Worm (Caenorhabditis elegans) whole organism, L2 larva: ENCODE results near the gene grl-15.

Source experiments
- R02D3.7 ChIP-seq: fragments of 150-350 bp; optimal IDR thresholded peaks from 2 replicates; lab custom pipeline; 2014; ENCODE audit warnings: missing biosample characterization, missing genetic modification characterization
- alr-1 ChIP-seq: fragments of 150-350 bp; optimal IDR thresholded peaks from 2 replicates; lab custom pipeline; 2014; ENCODE audit warnings: missing biosample characterization, missing genetic modification characterization
- aly-2 ChIP-seq: fragments of 150-350 bp; optimal IDR thresholded peaks from 2 replicates; lab custom pipeline; 2014; ENCODE audit warnings: missing biosample characterization, missing genetic modification characterization
- blmp-1 ChIP-seq: sonication (generic microtip); optimal IDR thresholded peaks from 2 replicates; lab custom pipeline; 2017; ENCODE audit warnings: missing genetic modification characterization, mild to moderate bottlenecking, missing compliant biosample characterization, antibody characterized with exemption, moderate library complexity; ENCODE audit not compliant: insufficient read depth
- fos-1 ChIP-seq: fragments of 150-350 bp; optimal IDR thresholded peaks from 2 replicates; lab custom pipeline; 2014; ENCODE audit warnings: missing biosample characterization, missing genetic modification characterization
- lin-13 ChIP-seq: fragments of 150-350 bp; optimal IDR thresholded peaks from 2 replicates; lab custom pipeline; 2014; ENCODE audit warnings: missing biosample characterization, missing genetic modification reagents, missing genetic modification characterization
- lsy-2 ChIP-seq, 2 experiments: fragments of 150-350 bp in 1 of 2; sonication (generic microtip) in 1 of 2; optimal IDR thresholded peaks; 2 replicates each; lab custom pipeline; 2014 to 2017; ENCODE audit warnings: missing biosample characterization in 2 of 2, missing genetic modification characterization in 2 of 2
- nhr-11 ChIP-seq: fragments of 150-350 bp; optimal IDR thresholded peaks from 2 replicates; lab custom pipeline; 2014; ENCODE audit warnings: missing biosample characterization, missing genetic modification characterization
- nhr-12 ChIP-seq: fragments of 150-350 bp; optimal IDR thresholded peaks from 2 replicates; lab custom pipeline; 2014; ENCODE audit warnings: missing biosample characterization, missing genetic modification characterization
- snpc-4 ChIP-seq: fragments of 150-350 bp; optimal IDR thresholded peaks from 2 replicates; lab custom pipeline; 2014; ENCODE audit warnings: missing biosample characterization, missing genetic modification characterization
- unc-55 ChIP-seq: fragments of 150-350 bp; sonication (generic microtip); optimal IDR thresholded peaks from 3 replicates; lab custom pipeline; 2014; ENCODE audit warnings: missing biosample characterization, missing genetic modification reagents, missing genetic modification characterization
- unc-62 ChIP-seq: fragments of 150-350 bp; optimal IDR thresholded peaks from 2 replicates; lab custom pipeline; 2014; ENCODE audit warnings: missing biosample characterization, missing genetic modification reagents, missing genetic modification characterization
- zag-1 ChIP-seq: fragments of 150-350 bp; optimal IDR thresholded peaks from 2 replicates; lab custom pipeline; 2014; ENCODE audit warnings: missing biosample characterization, missing genetic modification characterization
- ztf-1 ChIP-seq: fragments of 200-800 bp; sonication (Bioruptor generic); conservative IDR thresholded peaks from 2 replicates; pipeline ENCODE4 v1.3.6; 2022; ENCODE audit warnings: missing genetic modification characterization, missing compliant biosample characterization

DNA sequence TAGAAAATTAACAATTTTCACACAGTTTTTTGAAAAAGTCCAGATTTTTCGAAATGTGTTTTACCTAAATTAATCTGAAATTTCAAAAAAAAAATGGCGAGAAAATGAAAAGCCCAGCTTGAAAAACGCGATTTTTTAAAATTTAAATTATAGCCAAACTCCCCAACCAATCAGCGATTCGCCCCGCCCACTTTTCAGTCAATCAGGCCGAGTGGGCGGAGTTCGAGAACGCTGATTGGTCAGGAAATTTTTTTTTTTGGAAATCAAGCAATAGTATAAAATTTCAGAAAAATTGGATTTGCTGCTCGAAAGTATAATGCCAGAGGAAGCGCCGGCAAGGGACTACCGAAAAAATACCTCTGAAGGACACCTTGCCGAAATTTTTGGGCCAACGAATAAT is 4.3 kb downstream of the grl-15 start:
- TF ChIP-seq ztf-1 (GFP tag; lab: Robert Waterston, UW), result no peak
- no peak for TF ChIP-seq fos-1 (tag; lab: Kevin White, UChicago)
- TF ChIP-seq lsy-2 (tag; optimal IDR thresholded peaks at IDR 0.05; lab: Kevin White, UChicago), result no peak
- no peak for TF ChIP-seq unc-55 (GFP tag; lab: Kevin White, UChicago)
- no peak for TF ChIP-seq zag-1 (tag; lab: Kevin White, UChicago)
- TF ChIP-seq lin-13 (GFP tag; lab: Kevin White, UChicago), result no peak
- no peak for TF ChIP-seq R02D3.7
- no peak for TF ChIP-seq unc-62 (GFP tag; lab: Kevin White, UChicago)
- TF ChIP-seq alr-1 (tag; lab: Kevin White, UChicago), result no peak
- no peak for TF ChIP-seq snpc-4 (tag; lab: Kevin White, UChicago)
- no peak for TF ChIP-seq nhr-12 (tag; lab: Kevin White, UChicago)
- TF ChIP-seq blmp-1 (tag; lab: Kevin White, UChicago), result no peak
- TF ChIP-seq nhr-11 (tag; lab: Kevin White, UChicago), result no peak
- no peak for TF ChIP-seq aly-2 (tag; lab: Kevin White, UChicago)
